Worm (Caenorhabditis elegans) whole organism, L4 larva: ENCODE results near the gene srw-38.
A peak's percentile ranks its signal among the peaks of the same experiment; 100 is the strongest.

Experiments
- ZK546.5 ChIP-seq, 2 experiments: sonication (generic microtip); optimal IDR thresholded peaks; 2 replicates each; lab custom pipeline; 2017; ENCODE audit warnings: missing biosample characterization in 2 of 2, missing genetic modification characterization in 2 of 2
- ama-1 ChIP-seq: fragments of 150-350 bp; optimal IDR thresholded peaks from 2 replicates; lab custom pipeline; 2014; ENCODE audit warnings: inconsistent platforms, mixed read lengths
- egl-27 ChIP-seq: sonication (generic microtip); optimal IDR thresholded peaks from 3 replicates; lab custom pipeline; 2017; ENCODE audit warnings: missing biosample characterization, missing genetic modification reagents, missing genetic modification characterization
- fkh-10 ChIP-seq: fragments of 150-350 bp; optimal IDR thresholded peaks from 2 replicates; lab custom pipeline; 2014; ENCODE audit warnings: missing biosample characterization, missing genetic modification reagents, missing genetic modification characterization
- lin-13 ChIP-seq: fragments of 150-350 bp; optimal IDR thresholded peaks from 2 replicates; lab custom pipeline; 2014; ENCODE audit warnings: missing biosample characterization, missing genetic modification reagents, missing genetic modification characterization
- nhr-76 ChIP-seq: fragments of 150-350 bp; optimal IDR thresholded peaks from 2 replicates; lab custom pipeline; 2014; ENCODE audit warnings: missing biosample characterization, missing genetic modification characterization
- unc-39 ChIP-seq: sonication (generic microtip); optimal IDR thresholded peaks from 2 replicates; lab custom pipeline; 2017; ENCODE audit warnings: missing biosample characterization, missing genetic modification characterization
- unc-62 ChIP-seq, 3 experiments: fragments of 150-350 bp in 1 of 3; sonication (generic microtip); optimal IDR thresholded peaks in 2 of 3; peaks in 1 of 3; 1 replicate in 1 of 3; 2 replicates in 2 of 3; lab custom pipeline; 2014 to 2017; ENCODE audit warnings: missing biosample characterization in 3 of 3, missing genetic modification characterization in 3 of 3, missing genetic modification reagents in 3 of 3, missing genotype in 1 of 3

DNA sequence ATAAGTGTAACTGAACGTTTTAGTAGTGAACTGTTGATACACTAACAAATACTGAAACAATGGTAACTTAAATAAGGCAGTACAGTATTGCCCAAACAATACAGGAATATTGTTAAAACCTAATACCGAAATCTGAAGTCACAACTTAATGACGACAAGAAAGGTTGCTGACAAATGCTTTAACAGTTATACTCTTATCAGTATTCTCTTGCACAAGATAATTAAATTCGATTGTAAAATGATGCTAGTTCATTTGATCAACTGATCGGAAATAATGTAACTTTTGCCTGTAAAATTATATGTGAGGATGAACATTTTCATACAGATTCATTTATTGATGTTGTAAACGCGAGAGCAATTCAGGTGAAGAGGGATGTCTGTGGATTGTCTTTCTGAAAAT is 4.7 kb upstream of the srw-38 start:
- TF ChIP-seq lin-13 (GFP tag; lab: Kevin White, UChicago) (no peak), unc-39 (tag; lab: Kevin White, UChicago) (no peak), ZK546.5 (tag; optimal IDR thresholded peaks at IDR 0.05; lab: Kevin White, UChicago) (no peak), nhr-76 (tag; lab: Kevin White, UChicago) (no peak), egl-27 (no peak), ama-1 (no peak), fkh-10 (GFP tag; lab: Kevin White, UChicago) (no peak), unc-62 (GFP tag; optimal IDR thresholded peaks at IDR 0.05 in 1 of 2; lab: Kevin White, UChicago) (peak in 1 of 2 experiments; percentile 71), unc-62 (tag; optimal IDR thresholded peaks at IDR 0.05; lab: Kevin White, UChicago) (no peak)
